Fruit fly (Drosophila melanogaster): ENCODE results near the gene CG12237.

CG12237 gene

dm6 chrX:19622924-19623323 lies 19.7 kb downstream of the CG12237 start, which contains the start of the genes Naa20A and MKP-4:
TSS of gene Naa20A (minus strand) at chrX:19623074.
TSS of gene MKP-4 (plus strand) at chrX:19623114.
- no peak for TF ChIP-seq toe (GFP tag; optimal IDR thresholded peaks at IDR 0.05)
- peak; percentile 39 for TF ChIP-seq Mnt (GFP tag; optimal IDR thresholded peaks at IDR 0.05)

- TF ChIP-seq cic (GFP tag; optimal IDR thresholded peaks at IDR 0.05) (no peak), CG33017 (tag; optimal IDR thresholded peaks at IDR 0.05) (no peak), Crg-1 (GFP tag; optimal IDR thresholded peaks at IDR 0.05) (no peak), CG1620 (GFP tag; optimal IDR thresholded peaks at IDR 0.05) (no peak), bab1 (GFP tag; optimal IDR thresholded peaks at IDR 0.05) (no peak), CG7101 (tag; optimal IDR thresholded peaks at IDR 0.05) (no peak), CG12768 (GFP tag; optimal IDR thresholded peaks at IDR 0.05) (no peak)
Measured at dm6 chrX:19621145-19621544, 21.5 kb downstream of the CG12237 start, which contains the start of gene CG14221. TSS of gene CG14221 (minus strand) at chrX:19621245.

DNA sequence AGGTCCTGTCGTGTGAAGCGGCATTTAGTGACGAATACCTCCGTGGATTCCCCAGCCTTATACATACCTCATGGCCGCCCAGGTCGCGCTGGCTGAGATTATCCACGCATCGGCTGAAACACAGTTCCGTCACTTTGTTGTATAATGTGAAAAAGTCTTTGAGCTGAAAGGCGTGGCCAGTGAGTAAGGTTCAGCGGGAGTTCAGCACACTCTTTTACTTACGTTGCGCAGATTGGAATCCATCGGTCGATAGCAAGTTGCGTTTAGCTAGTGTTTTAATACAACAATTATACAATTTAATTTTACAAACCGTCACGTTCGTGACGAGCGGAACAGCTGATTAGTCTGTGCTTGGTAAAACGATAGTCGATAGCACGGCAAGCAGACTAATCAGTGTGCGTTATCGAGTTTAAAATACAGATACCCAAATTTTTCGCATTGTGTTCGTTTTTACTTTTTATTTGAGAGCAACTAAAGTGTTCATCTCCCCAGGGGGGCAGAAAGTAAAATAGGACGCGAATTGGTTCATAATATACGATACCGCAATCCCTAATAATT lies 24.4 kb downstream of the CG12237 start, which contains the start of the genes Pstk and Tim9b:
Pstk (minus strand) TSS at position 355 of the 558 bp plus-strand sequence.
Tim9b (minus strand) TSS at position 355 of the 558 bp plus-strand sequence.
- TF ChIP-seq toe (GFP tag; optimal IDR thresholded peaks at IDR 0.05) (no peak), bab1 (GFP tag; optimal IDR thresholded peaks at IDR 0.05) (peak; percentile 15)

- peak; percentile 65 for TF ChIP-seq bab1 (GFP tag; optimal IDR thresholded peaks at IDR 0.05)
- TF ChIP-seq CG5204 (GFP tag; optimal IDR thresholded peaks at IDR 0.05) = no peak
- TF ChIP-seq CG11617 (GFP tag; optimal IDR thresholded peaks at IDR 0.05) = peak; percentile 1
- no peak for TF ChIP-seq CG12768 (GFP tag; optimal IDR thresholded peaks at IDR 0.05)
- TF ChIP-seq CG1620 (GFP tag; optimal IDR thresholded peaks at IDR 0.05) = no peak
- TF ChIP-seq pad (GFP tag; optimal IDR thresholded peaks at IDR 0.05) = no peak
- TF ChIP-seq Clk (GFP tag; optimal IDR thresholded peaks at IDR 0.05) = no peak
- TF ChIP-seq Hr96 (GFP tag; optimal IDR thresholded peaks at IDR 0.05) = no peak
- peak; percentile 73 to 89 for TF ChIP-seq cnc (optimal IDR thresholded peaks at IDR 0.05)
- TF ChIP-seq Mnt (GFP tag; optimal IDR thresholded peaks at IDR 0.05) = peak; percentile 97
- no peak for TF ChIP-seq tj (GFP tag; optimal IDR thresholded peaks at IDR 0.05)
Measured at dm6 chrX:19615990-19616663, 26.5 kb downstream of the CG12237 start, which contains the start of gene CG14210. TSS of gene CG14210 (plus strand) at chrX:19616196.

DNA sequence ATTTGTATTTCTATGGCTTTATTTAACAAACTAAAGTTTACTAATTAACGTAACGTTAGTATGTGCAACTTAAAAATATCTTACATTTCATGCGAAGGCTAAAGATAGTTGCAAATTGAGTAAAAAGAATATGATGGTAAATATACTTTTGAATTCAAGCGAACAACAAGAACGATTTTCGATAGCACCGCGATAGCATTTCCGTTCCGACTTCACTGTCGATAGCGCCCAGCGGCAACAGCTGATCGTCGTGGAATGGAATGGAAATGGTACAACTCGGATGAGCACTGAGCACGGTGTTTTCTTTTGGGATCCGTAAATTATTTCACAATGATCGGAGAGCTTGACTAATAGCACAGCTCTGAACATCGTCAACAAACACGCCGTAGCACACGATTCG lies 29.2 kb downstream of the CG12237 start:
- TF ChIP-seq CG11617 (GFP tag; optimal IDR thresholded peaks at IDR 0.05) = peak; percentile 71
- no peak for TF ChIP-seq CG12768 (GFP tag; optimal IDR thresholded peaks at IDR 0.05)
- TF ChIP-seq tj (GFP tag; optimal IDR thresholded peaks at IDR 0.05) = peak; percentile 32
- TF ChIP-seq cic (GFP tag; optimal IDR thresholded peaks at IDR 0.05) = no peak
- no peak for TF ChIP-seq cnc (optimal IDR thresholded peaks at IDR 0.05)
- peak; percentile 39 for TF ChIP-seq pad (GFP tag; optimal IDR thresholded peaks at IDR 0.05)
- TF ChIP-seq ovo (GFP tag; optimal IDR thresholded peaks at IDR 0.05) = no peak
- TF ChIP-seq CG7101 (tag; optimal IDR thresholded peaks at IDR 0.05) = peak; percentile 81
- peak; percentile 68 for TF ChIP-seq Mnt (GFP tag; optimal IDR thresholded peaks at IDR 0.05)
- TF ChIP-seq Crg-1 (GFP tag; optimal IDR thresholded peaks at IDR 0.05) = peak; percentile 46
- TF ChIP-seq bab1 (GFP tag; optimal IDR thresholded peaks at IDR 0.05) = peak; percentile 82
- TF ChIP-seq CG14711 (tag; optimal IDR thresholded peaks at IDR 0.05) = peak; percentile 38

- TF ChIP-seq bab1 (GFP tag; optimal IDR thresholded peaks at IDR 0.05) = no peak
- TF ChIP-seq CG7101 (tag; optimal IDR thresholded peaks at IDR 0.05) = no peak
- TF ChIP-seq CG5204 (GFP tag; optimal IDR thresholded peaks at IDR 0.05) = no peak
- no peak for TF ChIP-seq kay (GFP tag; ENCODE audit: borderline replicate concordance)
- no peak for TF ChIP-seq Crg-1 (GFP tag; optimal IDR thresholded peaks at IDR 0.05)
- no peak for TF ChIP-seq CG7045 (GFP tag; optimal IDR thresholded peaks at IDR 0.05)
- no peak for TF ChIP-seq CG14711 (tag; optimal IDR thresholded peaks at IDR 0.05)
- TF ChIP-seq pad (GFP tag; optimal IDR thresholded peaks at IDR 0.05) = no peak
- TF ChIP-seq CG12768 (GFP tag; optimal IDR thresholded peaks at IDR 0.05) = no peak
- no peak for TF ChIP-seq cic (GFP tag; optimal IDR thresholded peaks at IDR 0.05)
- no peak for TF ChIP-seq CG33017 (tag; optimal IDR thresholded peaks at IDR 0.05)
- no peak for TF ChIP-seq Hr96 (GFP tag; optimal IDR thresholded peaks at IDR 0.05)
Measured at dm6 chrX:19611226-19611625, 31.4 kb downstream of the CG12237 start, which contains the start of the genes Shawn and Tyler. TSS of gene Shawn (plus strand) at chrX:19611526. TSS of gene Tyler (plus strand) at chrX:19611526.

DNA sequence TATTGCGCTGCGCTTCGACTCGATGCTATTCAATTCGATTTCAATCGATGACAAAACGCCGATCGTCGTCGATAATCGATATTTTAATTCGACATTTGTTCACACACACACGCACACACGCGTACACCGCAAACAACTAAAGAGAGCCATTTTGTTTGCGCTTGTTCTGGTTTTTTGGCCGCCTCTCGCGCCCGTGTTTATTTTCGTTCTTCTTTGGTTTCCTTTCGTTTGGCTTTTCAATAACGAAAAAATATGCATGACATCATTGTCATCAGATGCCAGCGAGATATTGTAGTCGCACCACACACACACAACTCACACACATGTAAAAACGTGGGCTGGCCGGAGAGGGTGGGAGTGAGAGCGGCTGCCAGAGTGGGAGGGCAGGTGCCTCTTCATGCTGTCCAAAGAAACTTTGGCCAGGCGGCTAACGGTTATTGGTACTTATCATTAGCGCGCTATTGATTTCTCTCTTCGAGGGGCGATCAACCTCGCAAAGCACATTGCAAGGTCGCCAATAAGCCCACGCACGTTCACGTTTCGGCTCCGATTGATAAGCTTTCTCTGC lies 34.5 kb downstream of the CG12237 start:
- TF ChIP-seq Hr96 (GFP tag; optimal IDR thresholded peaks at IDR 0.05) = no peak
- no peak for TF ChIP-seq CG5204 (GFP tag; optimal IDR thresholded peaks at IDR 0.05)
- TF ChIP-seq CG14711 (tag; optimal IDR thresholded peaks at IDR 0.05) = no peak
- peak; percentile 61 for TF ChIP-seq Mnt (GFP tag; optimal IDR thresholded peaks at IDR 0.05)
- TF ChIP-seq pad (GFP tag; optimal IDR thresholded peaks at IDR 0.05) = peak; percentile 41
- no peak for TF ChIP-seq cnc (optimal IDR thresholded peaks at IDR 0.05)
- no peak for TF ChIP-seq toe (GFP tag; optimal IDR thresholded peaks at IDR 0.05)
- no peak for TF ChIP-seq ovo (GFP tag; optimal IDR thresholded peaks at IDR 0.05)
- no peak for TF ChIP-seq kay (GFP tag; ENCODE audit: borderline replicate concordance)
